Worm (Caenorhabditis elegans) whole organism, young adult: Measurements from ENCODE around the gene F57B1.6.
A peak's percentile ranks its signal among the peaks of the same experiment; 100 is the strongest.

Experiments
- C06A6.2 ChIP-seq: fragments of 200-800 bp; sonication (Bioruptor generic); conservative IDR thresholded peaks from 2 replicates; pipeline ENCODE4 v1.3.6; 2022; ENCODE audit warnings: missing genetic modification characterization, missing compliant biosample characterization
- C17E4.6 ChIP-seq: fragments of 200-800 bp; sonication (Bioruptor generic); IDR thresholded peaks from 2 replicates; pipeline ENCODE4 v1.3.6; 2022; ENCODE audit warnings: missing genetic modification reagents, missing genetic modification characterization, missing compliant biosample characterization
- F33H1.4 ChIP-seq: fragments of 200-800 bp; sonication (Bioruptor generic); IDR thresholded peaks from 2 replicates; pipeline ENCODE4 v1.3.6; 2022; ENCODE audit warnings: missing genetic modification reagents, missing genetic modification characterization, missing compliant biosample characterization
- F49E8.2 ChIP-seq: sonication (generic microtip); optimal IDR thresholded peaks from 3 replicates; lab custom pipeline; 2017; ENCODE audit warnings: missing genetic modification characterization, mild to moderate bottlenecking, missing compliant biosample characterization, antibody characterized with exemption, moderate library complexity; ENCODE audit not compliant: insufficient read depth
- F57A8.1 ChIP-seq: fragments of 200-800 bp; sonication (Bioruptor generic); optimal IDR thresholded peaks from 2 replicates; lab custom pipeline; 2018; ENCODE audit warnings: mild to moderate bottlenecking, missing genetic modification characterization, moderate library complexity, missing compliant biosample characterization
- Y53F4B.3 ChIP-seq: fragments of 200-800 bp; sonication (Bioruptor generic); IDR thresholded peaks from 2 replicates; pipeline ENCODE4 v1.3.6; 2022; ENCODE audit warnings: missing genetic modification reagents, missing genetic modification characterization, missing compliant biosample characterization
- Y56A3A.18 ChIP-seq: fragments of 200-800 bp; sonication (Bioruptor generic); IDR thresholded peaks from 2 replicates; pipeline ENCODE4 v1.3.6; 2022; ENCODE audit warnings: missing genetic modification reagents, missing genetic modification characterization, missing compliant biosample characterization
- ZK185.1 ChIP-seq: sonication (generic microtip); optimal IDR thresholded peaks from 2 replicates; lab custom pipeline; 2016; ENCODE audit warnings: mild to moderate bottlenecking, missing genetic modification characterization, missing compliant biosample characterization; ENCODE audit not compliant: poor library complexity, severe bottlenecking
- attf-3 ChIP-seq: fragments of 200-800 bp; sonication (Bioruptor generic); conservative IDR thresholded peaks from 2 replicates; pipeline ENCODE4 v1.3.6; 2022; ENCODE audit warnings: missing genetic modification reagents, missing genetic modification characterization, missing compliant biosample characterization
- cebp-2 ChIP-seq: fragments of 200-800 bp; sonication (Bioruptor generic); IDR thresholded peaks from 2 replicates; pipeline ENCODE4 v1.3.6; 2022; ENCODE audit warnings: missing genetic modification characterization, missing compliant biosample characterization
- ceh-91 ChIP-seq: fragments of 200-800 bp; sonication (Bioruptor generic); IDR thresholded peaks from 2 replicates; pipeline ENCODE4 v1.3.6; 2022; ENCODE audit warnings: missing genetic modification reagents, missing genetic modification characterization, missing compliant biosample characterization
- die-1 ChIP-seq: sonication (generic microtip); optimal IDR thresholded peaks from 2 replicates; lab custom pipeline; 2016; ENCODE audit warnings: missing genotype, mild to moderate bottlenecking, missing genetic modification characterization, missing compliant biosample characterization
- dpl-1 ChIP-seq: fragments of 150-350 bp; optimal IDR thresholded peaks from 2 replicates; lab custom pipeline; 2014; ENCODE audit warnings: missing biosample characterization, missing genetic modification reagents, missing genetic modification characterization
- efl-1 ChIP-seq: fragments of 150-350 bp; optimal IDR thresholded peaks from 2 replicates; lab custom pipeline; 2014; ENCODE audit warnings: missing biosample characterization, missing genetic modification reagents, missing genetic modification characterization
- egl-44 ChIP-seq: fragments of 200-800 bp; sonication (Bioruptor generic); IDR thresholded peaks from 2 replicates; pipeline ENCODE4 v1.3.6; 2022; ENCODE audit warnings: missing genetic modification reagents, missing genetic modification characterization, missing compliant biosample characterization
- egrh-3 ChIP-seq: fragments of 200-800 bp; sonication (Bioruptor generic); IDR thresholded peaks from 2 replicates; pipeline ENCODE4 v1.3.6; 2022; ENCODE audit warnings: missing genetic modification reagents, missing genetic modification characterization, missing compliant biosample characterization
- fkh-3 ChIP-seq: sonication (generic microtip); optimal IDR thresholded peaks from 2 replicates; lab custom pipeline; 2016; ENCODE audit warnings: mild to moderate bottlenecking, missing genetic modification characterization, missing compliant biosample characterization
- him-1 ChIP-seq: sonication (generic microtip); optimal IDR thresholded peaks from 2 replicates; lab custom pipeline; 2016; ENCODE audit warnings: missing genotype, missing genetic modification reagents, missing genetic modification characterization, missing compliant biosample characterization
- hlh-12 ChIP-seq: sonication (generic microtip); optimal IDR thresholded peaks from 2 replicates; lab custom pipeline; 2016; ENCODE audit warnings: missing genetic modification characterization, missing compliant biosample characterization
- hlh-26 ChIP-seq: fragments of 200-800 bp; sonication (Bioruptor generic); conservative IDR thresholded peaks from 2 replicates; pipeline ENCODE4 v1.3.6; 2022; ENCODE audit warnings: missing genetic modification reagents, missing genetic modification characterization, missing compliant biosample characterization
- hsf-1 ChIP-seq: fragments of 200-800 bp; sonication (Bioruptor generic); IDR thresholded peaks from 2 replicates; pipeline ENCODE4 v1.3.6; 2022; ENCODE audit warnings: missing genetic modification reagents, missing genetic modification characterization, missing compliant biosample characterization
- lag-1 ChIP-seq: fragments of 200-800 bp; sonication (Bioruptor generic); IDR thresholded peaks from 2 replicates; pipeline ENCODE4 v1.3.6; 2022; ENCODE audit warnings: missing genetic modification reagents, missing genetic modification characterization, missing compliant biosample characterization
- lsl-1 ChIP-seq: fragments of 200-800 bp; sonication (Bioruptor generic); optimal IDR thresholded peaks from 2 replicates; lab custom pipeline; 2018; ENCODE audit warnings: mild to moderate bottlenecking, missing genetic modification characterization, moderate library complexity, missing compliant biosample characterization
- lsy-27 ChIP-seq: sonication (generic microtip); optimal IDR thresholded peaks from 2 replicates; lab custom pipeline; 2017; ENCODE audit warnings: missing genetic modification characterization, mild to moderate bottlenecking, missing compliant biosample characterization, antibody characterized with exemption, missing genotype, borderline replicate concordance; ENCODE audit not compliant: insufficient read depth
- madf-6 ChIP-seq: fragments of 200-800 bp; sonication (Bioruptor generic); IDR thresholded peaks from 2 replicates; pipeline ENCODE4 v1.3.6; 2022; ENCODE audit warnings: missing genetic modification reagents, missing genetic modification characterization, missing compliant biosample characterization
- madf-8 ChIP-seq: fragments of 200-800 bp; sonication (Bioruptor generic); conservative IDR thresholded peaks from 2 replicates; pipeline ENCODE4 v1.3.6; 2022; ENCODE audit warnings: missing genetic modification reagents, missing genetic modification characterization, missing compliant biosample characterization
- mel-28 ChIP-seq: sonication (generic microtip); optimal IDR thresholded peaks from 2 replicates; lab custom pipeline; 2016; ENCODE audit warnings: borderline replicate concordance, mild to moderate bottlenecking, missing genetic modification characterization, missing compliant biosample characterization
- mes-4 ChIP-seq: sonication (generic microtip); optimal IDR thresholded peaks from 2 replicates; lab custom pipeline; 2016; ENCODE audit warnings: missing genotype, missing genetic modification characterization, missing compliant biosample characterization
- mxl-1 ChIP-seq: sonication (generic microtip); optimal IDR thresholded peaks from 2 replicates; lab custom pipeline; 2016; ENCODE audit warnings: missing genetic modification characterization, missing compliant biosample characterization
- nfya-1 ChIP-seq: sonication (generic microtip); optimal IDR thresholded peaks from 2 replicates; lab custom pipeline; 2017; ENCODE audit warnings: antibody characterized with exemption, missing compliant biosample characterization, missing genetic modification characterization, borderline replicate concordance; ENCODE audit not compliant: insufficient read depth
- nfyb-1 ChIP-seq: fragments of 200-800 bp; sonication (Bioruptor generic); IDR thresholded peaks from 2 replicates; pipeline ENCODE4 v1.3.6; 2022; ENCODE audit warnings: missing genetic modification reagents, missing genetic modification characterization, missing compliant biosample characterization
- sea-2 ChIP-seq: fragments of 200-800 bp; sonication (Bioruptor generic); IDR thresholded peaks from 2 replicates; pipeline ENCODE4 v1.3.6; 2022; ENCODE audit warnings: missing genetic modification characterization, missing compliant biosample characterization
- snpc-4 ChIP-seq, 5 experiments: fragments of 150-350 bp in 1 of 5; sonication (generic microtip) in 4 of 5; optimal IDR thresholded peaks; 2 replicates each; lab custom pipeline; 2014 to 2018; ENCODE audit warnings: missing genetic modification characterization in 5 of 5, missing biosample characterization in 3 of 5, antibody characterized with exemption in 2 of 5, mild to moderate bottlenecking in 2 of 5, missing compliant biosample characterization in 2 of 5, missing genotype in 2 of 5, moderate library complexity in 2 of 5, missing genetic modification reagents in 1 of 5
- somi-1 ChIP-seq: fragments of 200-800 bp; sonication (Bioruptor generic); optimal IDR thresholded peaks from 2 replicates; lab custom pipeline; 2018; ENCODE audit warnings: mild to moderate bottlenecking, missing genetic modification characterization, missing compliant biosample characterization
- tbx-9 ChIP-seq: sonication (generic microtip); optimal IDR thresholded peaks from 2 replicates; lab custom pipeline; 2016; ENCODE audit warnings: borderline replicate concordance, missing genetic modification characterization, inconsistent platforms, missing compliant biosample characterization
- unc-62 ChIP-seq: fragments of 150-350 bp; optimal IDR thresholded peaks from 2 replicates; lab custom pipeline; 2014; ENCODE audit warnings: missing biosample characterization, missing genetic modification reagents, missing genetic modification characterization
- xnd-1 ChIP-seq: sonication (generic microtip); optimal IDR thresholded peaks from 2 replicates; lab custom pipeline; 2016; ENCODE audit warnings: missing genotype, missing genetic modification reagents, missing genetic modification characterization, missing compliant biosample characterization
- zim-3 ChIP-seq: sonication (generic microtip); optimal IDR thresholded peaks from 2 replicates; lab custom pipeline; 2017; ENCODE audit warnings: mild to moderate bottlenecking, missing genetic modification characterization, moderate library complexity, missing compliant biosample characterization

Gene F57B1.6

ce11 chrV:13184137-13184536 lies 25.3 kb upstream of the F57B1.6 start, which contains the start of gene T09E8.4:
TSS of gene T09E8.4 (minus strand) at chrV:13184237.
- TF ChIP-seq lsy-27 (tag; lab: Kevin White, UChicago) (no peak), C17E4.6 (GFP tag; lab: Robert Waterston, UW) (no peak), ZK185.1 (tag; lab: Kevin White, UChicago) (no peak), die-1 (tag; lab: Kevin White, UChicago) (no peak), somi-1 (no peak)

ce11 chrV:13185384-13185783 lies 24.1 kb upstream of the F57B1.6 start, which contains the start of gene sri-6:
TSS of gene sri-6 (plus strand) at chrV:13185684.
- no peak for TF ChIP-seq zim-3 (tag; lab: Kevin White, UChicago)
- TF ChIP-seq C06A6.2 (GFP tag; lab: Robert Waterston, UW): no peak
- no peak for TF ChIP-seq egrh-3 (GFP tag; lab: Robert Waterston, UW)
- TF ChIP-seq fkh-3 (tag; lab: Kevin White, UChicago): no peak
- TF ChIP-seq mxl-1: no peak
- no peak for TF ChIP-seq snpc-4 (GFP tag; optimal IDR thresholded peaks at IDR 0.05; lab: Kevin White, UChicago)
- no peak for TF ChIP-seq snpc-4 (tag; optimal IDR thresholded peaks at IDR 0.05; lab: Kevin White, UChicago)
- TF ChIP-seq egl-44: no peak
- TF ChIP-seq tbx-9 (tag; lab: Kevin White, UChicago): no peak
- TF ChIP-seq nfyb-1 (GFP tag; lab: Robert Waterston, UW): no peak
- no peak for TF ChIP-seq Y56A3A.18
- no peak for TF ChIP-seq somi-1
- no peak for TF ChIP-seq Y53F4B.3 (GFP tag; lab: Robert Waterston, UW)
- TF ChIP-seq lag-1 (GFP tag; lab: Robert Waterston, UW): no peak
- TF ChIP-seq mel-28: no peak
- no peak for TF ChIP-seq mes-4 (tag; lab: Kevin White, UChicago)

ce11 chrV:13193488-13194042 lies 15.9 kb upstream of the F57B1.6 start, which contains the start of gene sun-1:
TSS of gene sun-1 (minus strand) at chrV:13193538.
- no peak for TF ChIP-seq cebp-2 (GFP tag; lab: Robert Waterston, UW)
- peak; percentile 36 for TF ChIP-seq F49E8.2
- TF ChIP-seq madf-6 (GFP tag; lab: Robert Waterston, UW): peak; percentile 93
- no peak for TF ChIP-seq nfya-1 (tag; lab: Kevin White, UChicago)
- no peak for TF ChIP-seq hlh-12 (tag; lab: Kevin White, UChicago)
- no peak for TF ChIP-seq hsf-1 (GFP tag; lab: Robert Waterston, UW)
- peak; percentile 86 for TF ChIP-seq xnd-1 (tag; lab: Kevin White, UChicago)
- TF ChIP-seq efl-1 (GFP tag; lab: Kevin White, UChicago): peak; percentile 77
- TF ChIP-seq sea-2 (GFP tag; lab: Robert Waterston, UW): no peak
- TF ChIP-seq madf-8 (GFP tag; lab: Robert Waterston, UW): peak; percentile 95
- TF ChIP-seq mxl-1: no peak
- peak; percentile 88 for TF ChIP-seq lsl-1 (GFP tag; lab: Kevin White, UChicago)
- 0 out of 2 replicates have a peak, but pooled peaks have one; percentile 35 for TF ChIP-seq attf-3
- no peak for TF ChIP-seq F57A8.1 (GFP tag; lab: Kevin White, UChicago)
- no peak for TF ChIP-seq dpl-1 (GFP tag; lab: Kevin White, UChicago)
- no peak for TF ChIP-seq hlh-26 (GFP tag; lab: Robert Waterston, UW)
- no peak for TF ChIP-seq unc-62 (GFP tag; lab: Kevin White, UChicago)
- peak; percentile 6 for TF ChIP-seq him-1
- peak; percentile 86 for TF ChIP-seq F33H1.4 (GFP tag; lab: Robert Waterston, UW)
- TF ChIP-seq ceh-91: 0 out of 2 replicates have a peak, but pooled peaks have one; percentile 20
